Fruit fly (Drosophila melanogaster) whole organism, prepupa: Measurements from ENCODE around the gene CG14537.

Source experiments
- CG11294 ChIP-seq: fragments of 200-800 bp; sonication (Bioruptor generic); IDR thresholded peaks from 2 replicates; pipeline ENCODE4 v1.3.6; 2022; ENCODE audit warnings: missing biosample characterization, missing genetic modification characterization
- CG16779 ChIP-seq: fragments of 200-800 bp; sonication (Bioruptor generic); optimal IDR thresholded peaks from 3 replicates; lab custom pipeline; 2017; ENCODE audit warnings: missing biosample characterization, mild to moderate bottlenecking, missing genetic modification characterization
- CG3919 ChIP-seq: fragments of 200-800 bp; sonication (Bioruptor generic); optimal IDR thresholded peaks from 3 replicates; lab custom pipeline; 2016; ENCODE audit warnings: missing biosample characterization, missing genetic modification characterization
- CG6163 ChIP-seq: fragments of 200-800 bp; sonication (Bioruptor generic); IDR thresholded peaks from 3 replicates; pipeline ENCODE4 v1.3.6; 2022; ENCODE audit warnings: missing biosample characterization, missing genetic modification characterization
- CG7368 ChIP-seq: fragments of 200-800 bp; sonication (Bioruptor generic); optimal IDR thresholded peaks from 3 replicates; lab custom pipeline; 2016; ENCODE audit warnings: missing biosample characterization, missing genetic modification characterization
- Eip93F ChIP-seq: fragments of 200-800 bp; sonication (Bioruptor generic); optimal IDR thresholded peaks from 2 replicates; lab custom pipeline; 2016; ENCODE audit warnings: missing biosample characterization, mild to moderate bottlenecking, missing genetic modification characterization
- Ets21C ChIP-seq: fragments of 200-800 bp; sonication (Bioruptor generic); optimal IDR thresholded peaks from 3 replicates; lab custom pipeline; 2016; ENCODE audit warnings: missing biosample characterization, missing genetic modification characterization
- Lpt ChIP-seq: fragments of 200-800 bp; sonication (Bioruptor generic); optimal IDR thresholded peaks from 3 replicates; lab custom pipeline; 2016; ENCODE audit warnings: missing biosample characterization, missing genetic modification characterization

DNA sequence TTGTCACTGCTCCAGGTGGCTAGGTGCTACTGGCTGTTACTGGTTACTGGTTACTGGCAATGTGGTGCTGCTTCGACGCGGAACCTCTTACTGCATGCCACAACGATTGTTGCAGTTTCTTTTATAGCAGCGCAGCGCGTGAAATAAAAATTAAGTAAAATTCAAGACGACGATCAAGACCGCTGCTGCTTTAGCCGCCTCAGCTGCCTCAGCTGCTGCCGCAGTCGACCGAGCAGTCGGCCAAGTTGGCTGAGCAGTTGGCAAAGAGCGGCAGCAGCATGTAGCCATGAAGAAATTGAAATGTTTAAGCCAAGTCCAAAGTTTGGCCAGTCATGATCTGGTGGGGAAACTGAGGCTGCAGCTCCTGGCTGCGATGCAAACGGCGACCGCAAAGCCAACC, 20.5 kb downstream of the CG14537 start, which contains the start of gene TwdlE:
- TF ChIP-seq Ets21C (GFP tag; lab: Kevin White, UChicago): no peak
- TF ChIP-seq Eip93F (GFP tag; lab: Kevin White, UChicago): no peak
- TF ChIP-seq CG16779 (tag; lab: Kevin White, UChicago): no peak
- no peak for TF ChIP-seq CG7368 (GFP tag; lab: Kevin White, UChicago)
- TF ChIP-seq CG3919 (GFP tag; lab: Kevin White, UChicago): no peak
- no peak for TF ChIP-seq CG6163 (GFP tag; lab: Robert Waterston, UW)
- no peak for TF ChIP-seq CG11294
- TF ChIP-seq Lpt (GFP tag; lab: Kevin White, UChicago): no peak
